Fruit fly (Drosophila melanogaster) whole organism, embryonic: ENCODE data around the gene CG44158.
A peak's percentile ranks its signal among the peaks of the same experiment; 100 is the strongest.

Experiments
- BtbVII ChIP-seq: fragments of 200-800 bp; sonication (Bioruptor generic); optimal IDR thresholded peaks from 3 replicates; lab custom pipeline; 2017; ENCODE audit warnings: missing biosample characterization, mild to moderate bottlenecking, missing genetic modification characterization
- CG11696 ChIP-seq: fragments of 200-800 bp; sonication (Bioruptor generic); IDR thresholded peaks from 2 replicates; pipeline ENCODE4 v1.3.6; 2022; ENCODE audit warnings: missing biosample characterization, missing genetic modification characterization
- CG12942 ChIP-seq: fragments of 200-800 bp; sonication (Bioruptor generic); optimal IDR thresholded peaks from 3 replicates; lab custom pipeline; 2016; ENCODE audit warnings: missing biosample characterization, missing genetic modification characterization
- CG13287 ChIP-seq: fragments of 200-800 bp; sonication (Bioruptor generic); IDR thresholded peaks from 2 replicates; pipeline ENCODE4 v1.3.6; 2022; ENCODE audit warnings: missing biosample characterization, missing genetic modification characterization; ENCODE audit not compliant: partially characterized antibody
- CG13424 ChIP-seq: fragments of 200-800 bp; sonication (Bioruptor generic); optimal IDR thresholded peaks from 2 replicates; lab custom pipeline; 2019; ENCODE audit warnings: missing biosample characterization, mild to moderate bottlenecking, missing genetic modification characterization, moderate library complexity
- CG14050 ChIP-seq: fragments of 200-800 bp; sonication (Bioruptor generic); IDR thresholded peaks from 3 replicates; pipeline ENCODE4 v1.3.6; 2022; ENCODE audit warnings: missing biosample characterization, missing genetic modification characterization
- CG14667 ChIP-seq: fragments of 200-800 bp; sonication (Bioruptor generic); IDR thresholded peaks from 2 replicates; pipeline ENCODE4 v1.3.6; 2022; ENCODE audit warnings: missing biosample characterization, missing genetic modification characterization
- CG1529 ChIP-seq: fragments of 200-800 bp; sonication (Bioruptor generic); optimal IDR thresholded peaks from 3 replicates; lab custom pipeline; 2018; ENCODE audit warnings: missing biosample characterization, missing genetic modification characterization
- CG15514 ChIP-seq: fragments of 200-800 bp; sonication (Bioruptor generic); optimal IDR thresholded peaks from 3 replicates; lab custom pipeline; 2017; ENCODE audit warnings: missing biosample characterization, missing genetic modification characterization, mild to moderate bottlenecking, moderate library complexity, missing genetic modification reagents
- CG1602 ChIP-seq: fragments of 200-800 bp; sonication (Bioruptor generic); optimal IDR thresholded peaks from 3 replicates; lab custom pipeline; 2016; ENCODE audit warnings: missing biosample characterization, missing genetic modification characterization
- CG17186 ChIP-seq: fragments of 200-800 bp; sonication (Bioruptor generic); optimal IDR thresholded peaks from 3 replicates; lab custom pipeline; 2017; ENCODE audit warnings: missing biosample characterization, missing genetic modification reagents, missing genetic modification characterization
- CG1832 ChIP-seq: fragments of 200-800 bp; sonication (Bioruptor generic); optimal IDR thresholded peaks from 2 replicates; lab custom pipeline; 2017; ENCODE audit warnings: missing biosample characterization, mild to moderate bottlenecking, missing genetic modification characterization, inconsistent platforms
- CG18619 ChIP-seq: fragments of 200-800 bp; sonication (Bioruptor generic); optimal IDR thresholded peaks from 3 replicates; lab custom pipeline; 2017; ENCODE audit warnings: missing biosample characterization, mild to moderate bottlenecking, missing genetic modification characterization
- CG31224 ChIP-seq: fragments of 200-800 bp; sonication (Bioruptor generic); IDR thresholded peaks from 2 replicates; pipeline ENCODE4 v1.3.6; 2022; ENCODE audit warnings: missing biosample characterization, missing genetic modification characterization
- CG4617 ChIP-seq: fragments of 200-800 bp; sonication (Bioruptor generic); optimal IDR thresholded peaks from 3 replicates; lab custom pipeline; 2016; ENCODE audit warnings: missing biosample characterization, missing genetic modification characterization, borderline replicate concordance
- CG5953 ChIP-seq: fragments of 200-800 bp; sonication (Bioruptor generic); IDR thresholded peaks from 2 replicates; pipeline ENCODE4 v1.3.6; 2022; ENCODE audit warnings: missing biosample characterization, missing genetic modification characterization
- CG6272 ChIP-seq: fragments of 200-800 bp; sonication (Bioruptor generic); IDR thresholded peaks from 2 replicates; pipeline ENCODE4 v1.3.6; 2022; ENCODE audit warnings: missing biosample characterization, missing genetic modification characterization
- CG7745 ChIP-seq: fragments of 200-800 bp; sonication (Bioruptor generic); optimal IDR thresholded peaks from 2 replicates; lab custom pipeline; 2018; ENCODE audit warnings: missing biosample characterization, mild to moderate bottlenecking, missing genetic modification characterization, moderate library complexity
- CG9727 ChIP-seq: fragments of 200-800 bp; sonication (Bioruptor generic); optimal IDR thresholded peaks from 3 replicates; lab custom pipeline; 2017; ENCODE audit warnings: missing biosample characterization, mild to moderate bottlenecking, missing genetic modification characterization
- Camta ChIP-seq: fragments of 200-800 bp; sonication (Bioruptor generic); optimal IDR thresholded peaks from 2 replicates; lab custom pipeline; 2016; ENCODE audit warnings: missing biosample characterization, missing genetic modification characterization
- Dll ChIP-seq: fragments of 200-800 bp; sonication (Bioruptor generic); IDR thresholded peaks from 4 replicates; pipeline ENCODE4 v1.3.6; 2022; ENCODE audit warnings: missing biosample characterization, missing genetic modification characterization; ENCODE audit not compliant: partially characterized antibody
- Dp ChIP-seq: fragments of 200-800 bp; sonication (Bioruptor generic); optimal IDR thresholded peaks from 2 replicates; lab custom pipeline; 2018; ENCODE audit warnings: missing biosample characterization, mild to moderate bottlenecking, missing genetic modification characterization, moderate library complexity
- Eip74EF ChIP-seq, 2 experiments: fragments of 200-800 bp in 1 of 2; fragments of >200 bp in 1 of 2; sonication (Bioruptor generic) in 1 of 2; optimal IDR thresholded peaks; 2 replicates each; lab custom pipeline; 2017 to 2019; ENCODE audit warnings: missing biosample characterization in 2 of 2, missing genetic modification characterization in 2 of 2, mild to moderate bottlenecking in 1 of 2, moderate library complexity in 1 of 2
- Hmx ChIP-seq: fragments of 200-800 bp; sonication (Bioruptor generic); optimal IDR thresholded peaks from 2 replicates; lab custom pipeline; 2016; ENCODE audit warnings: missing biosample characterization, missing genetic modification characterization
- MESR4 ChIP-seq: fragments of 200-800 bp; sonication (Bioruptor generic); optimal IDR thresholded peaks from 2 replicates; lab custom pipeline; 2018; ENCODE audit warnings: missing biosample characterization, mild to moderate bottlenecking, missing genetic modification characterization, moderate library complexity
- Optix ChIP-seq: fragments of 200-800 bp; sonication (Bioruptor generic); IDR thresholded peaks from 3 replicates; pipeline ENCODE4 v1.3.6; 2022; ENCODE audit warnings: missing biosample characterization, missing genetic modification characterization
- Taf1 ChIP-seq: fragments of 200-800 bp; sonication (Bioruptor generic); IDR thresholded peaks from 2 replicates; pipeline ENCODE4 v1.3.6; 2022; ENCODE audit warnings: missing biosample characterization, missing genetic modification characterization
- Usf ChIP-seq: fragments of 200-800 bp; sonication (Bioruptor generic); optimal IDR thresholded peaks from 2 replicates; lab custom pipeline; 2017; ENCODE audit warnings: missing genotype, missing biosample characterization, missing genetic modification characterization
- abd-A ChIP-seq: fragments of 200-800 bp; sonication (Bioruptor generic); optimal IDR thresholded peaks from 3 replicates; lab custom pipeline; 2019; ENCODE audit warnings: missing biosample characterization, mild to moderate bottlenecking, missing genetic modification characterization, moderate library complexity
- ase ChIP-seq: fragments of 200-800 bp; sonication (Bioruptor generic); IDR thresholded peaks from 3 replicates; pipeline ENCODE4 v1.3.6; 2022; ENCODE audit warnings: missing biosample characterization, missing genetic modification characterization
- ato ChIP-seq: fragments of 200-800 bp; sonication (Bioruptor generic); IDR thresholded peaks from 2 replicates; pipeline ENCODE4 v1.3.6; 2022; ENCODE audit warnings: missing biosample characterization, missing genetic modification characterization; ENCODE audit not compliant: partially characterized antibody
- bowl ChIP-seq: fragments of 200-800 bp; sonication (Bioruptor generic); IDR thresholded peaks from 2 replicates; pipeline ENCODE4 v1.3.6; 2022; ENCODE audit warnings: missing biosample characterization, missing genetic modification characterization
- dimm ChIP-seq: fragments of 200-800 bp; sonication (Bioruptor generic); IDR thresholded peaks from 2 replicates; pipeline ENCODE4 v1.3.6; 2022; ENCODE audit warnings: missing biosample characterization, missing genetic modification characterization
- fd64A ChIP-seq: fragments of 200-800 bp; sonication (Bioruptor generic); optimal IDR thresholded peaks from 3 replicates; lab custom pipeline; 2018; ENCODE audit warnings: missing biosample characterization, mild to moderate bottlenecking, missing genetic modification characterization
- grau ChIP-seq: fragments of 200-800 bp; optimal IDR thresholded peaks from 3 replicates; lab custom pipeline; 2019; ENCODE audit warnings: missing biosample characterization, mild to moderate bottlenecking, missing genetic modification characterization, moderate library complexity
- hb ChIP-seq: fragments of 200-800 bp; sonication (Bioruptor generic); IDR thresholded peaks from 3 replicates; pipeline ENCODE4 v1.3.6; 2022; ENCODE audit warnings: missing biosample characterization, missing genetic modification characterization; ENCODE audit not compliant: partially characterized antibody
- hbn ChIP-seq: fragments of 200-800 bp; sonication (Bioruptor generic); IDR thresholded peaks from 2 replicates; pipeline ENCODE4 v1.3.6; 2022; ENCODE audit warnings: missing biosample characterization, missing genetic modification characterization; ENCODE audit not compliant: partially characterized antibody
- kah ChIP-seq: fragments of 200-800 bp; sonication (Bioruptor generic); optimal IDR thresholded peaks from 2 replicates; lab custom pipeline; 2018; ENCODE audit warnings: missing biosample characterization, mild to moderate bottlenecking, missing genetic modification characterization
- lab ChIP-seq: fragments of 200-800 bp; sonication (Bioruptor generic); optimal IDR thresholded peaks from 3 replicates; lab custom pipeline; 2017; ENCODE audit warnings: missing biosample characterization, missing genetic modification characterization, mild to moderate bottlenecking, moderate library complexity, missing genetic modification reagents
- odd ChIP-seq: fragments of 200-800 bp; sonication (Bioruptor generic); optimal IDR thresholded peaks from 2 replicates; lab custom pipeline; 2017; ENCODE audit warnings: missing biosample characterization, mild to moderate bottlenecking, missing genetic modification characterization
- peb ChIP-seq: fragments of 200-800 bp; sonication (Bioruptor generic); IDR thresholded peaks from 2 replicates; pipeline ENCODE4 v1.3.6; 2022; ENCODE audit warnings: missing biosample characterization, missing genetic modification characterization
- ranshi ChIP-seq: fragments of 200-800 bp; sonication (Bioruptor generic); IDR thresholded peaks from 2 replicates; pipeline ENCODE4 v1.3.6; 2022; ENCODE audit warnings: missing biosample characterization, missing genetic modification characterization
- sd ChIP-seq: fragments of 200-800 bp; sonication (Bioruptor generic); optimal IDR thresholded peaks from 3 replicates; lab custom pipeline; 2018; ENCODE audit warnings: missing biosample characterization, mild to moderate bottlenecking, missing genetic modification characterization, moderate library complexity
- slou ChIP-seq: fragments of 200-800 bp; sonication (Bioruptor generic); optimal IDR thresholded peaks from 3 replicates; lab custom pipeline; 2016; ENCODE audit warnings: missing biosample characterization, missing genetic modification characterization
- ssp ChIP-seq: fragments of 200-800 bp; sonication (Bioruptor generic); IDR thresholded peaks from 2 replicates; pipeline ENCODE4 v1.3.6; 2022; ENCODE audit warnings: missing biosample characterization, missing genetic modification characterization
- stc ChIP-seq: fragments of 200-800 bp; sonication (Bioruptor generic); IDR thresholded peaks from 2 replicates; pipeline ENCODE4 v1.3.6; 2022; ENCODE audit warnings: missing biosample characterization, missing genetic modification characterization
- wdn ChIP-seq: fragments of 200-800 bp; sonication (Bioruptor generic); IDR thresholded peaks from 2 replicates; pipeline ENCODE4 v1.3.6; 2022; ENCODE audit warnings: missing biosample characterization, missing genetic modification characterization
- yki ChIP-seq: fragments of >200 bp; optimal IDR thresholded peaks from 3 replicates; lab custom pipeline; 2018
- zfh1 ChIP-seq: fragments of 200-800 bp; sonication (Bioruptor generic); IDR thresholded peaks from 3 replicates; pipeline ENCODE4 v1.3.6; 2022; ENCODE audit warnings: missing biosample characterization, missing genetic modification characterization

Gene CG44158

DNA sequence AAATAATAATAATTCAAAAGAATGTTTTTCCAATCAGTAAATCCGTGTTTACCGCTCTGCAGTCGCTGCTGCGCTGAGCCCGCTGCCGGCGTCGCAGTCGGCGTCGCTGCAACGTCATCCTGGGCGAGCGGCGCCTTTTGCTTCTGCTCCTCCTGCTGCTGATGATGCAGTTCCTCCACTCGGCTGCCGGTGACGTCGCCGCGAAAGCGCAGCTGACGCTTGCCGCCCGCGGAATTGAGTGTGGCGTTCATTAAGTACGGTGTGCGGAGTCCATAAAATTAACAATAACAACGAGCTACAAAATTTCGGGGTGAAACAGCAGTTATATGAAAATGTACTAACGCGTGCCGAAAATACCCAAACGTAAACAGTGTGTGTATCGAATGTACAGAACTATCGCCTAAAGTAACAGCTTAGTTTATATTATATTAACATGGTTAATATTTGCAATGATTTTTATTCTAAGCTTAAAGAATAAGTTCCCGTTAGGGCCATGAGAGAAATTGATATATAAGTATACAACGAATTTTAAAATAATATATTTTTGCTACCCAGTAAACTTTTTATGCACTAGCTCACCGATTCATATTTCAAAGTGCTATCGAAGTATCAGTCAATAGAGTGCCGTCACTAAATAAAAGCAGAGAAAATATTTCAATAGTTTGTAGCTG is 44.4 kb upstream of the CG44158 start, which contains the start of the genes CG7218 and Cbp20:
TSS of gene CG7218 (minus strand) at position 346 of the 671 bp plus-strand sequence.
TSS of gene Cbp20 (plus strand) at position 610 of the 671 bp plus-strand sequence.
- TF ChIP-seq hbn (peak; percentile 76), stc (GFP tag; lab: Robert Waterston, UW) (no peak), bowl (GFP tag; lab: Robert Waterston, UW) (no peak), Dll (GFP tag; lab: Robert Waterston, UW) (peak; percentile 96), Dp (peak; percentile 24), abd-A (tag; lab: Kevin White, UChicago) (peak; percentile 60), Taf1 (peak; percentile 61; the same call in 1 of the 2 replicates), fd64A (GFP tag; lab: Kevin White, UChicago) (no peak), grau (tag; lab: Kevin White, UChicago) (peak; percentile 71), wdn (GFP tag; lab: Robert Waterston, UW) (peak; percentile 64; the same call in 1 of the 2 replicates), peb (GFP tag; lab: Robert Waterston, UW) (peak; percentile 25; the same call in 1 of the 2 replicates), dimm (GFP tag; lab: Robert Waterston, UW) (peak; percentile 55; the same call in 1 of the 2 replicates), CG13287 (GFP tag; lab: Robert Waterston, UW) (peak; percentile 91), CG14667 (GFP tag; lab: Robert Waterston, UW) (peak; percentile 58; the same call in 1 of the 2 replicates), CG4617 (GFP tag; lab: Kevin White, UChicago) (peak; percentile 83), CG15514 (peak; percentile 81), CG1602 (GFP tag; lab: Kevin White, UChicago) (peak; percentile 87), zfh1 (GFP tag; lab: Robert Waterston, UW) (peak; percentile 74), ase (GFP tag; lab: Robert Waterston, UW) (peak; percentile 68; the same call in 1 of the 3 replicates), Hmx (no peak), Optix (no peak), ato (GFP tag; lab: Robert Waterston, UW) (peak; percentile 69), CG1529 (peak; percentile 18), sd (tag; lab: Kevin White, UChicago) (peak; percentile 65), CG17186 (GFP tag; lab: Kevin White, UChicago) (peak; percentile 22), CG9727 (peak; percentile 59), CG12942 (peak; percentile 57), yki (lab: Kevin White, UChicago) (no peak), odd (GFP tag; lab: Kevin White, UChicago) (no peak), CG1832 (no peak), lab (peak; percentile 82), CG6272 (GFP tag; lab: Robert Waterston, UW) (peak; percentile 66), CG18619 (GFP tag; lab: Kevin White, UChicago) (peak; percentile 50), BtbVII (GFP tag; lab: Kevin White, UChicago) (no peak), ssp (GFP tag; lab: Robert Waterston, UW) (peak; percentile 34; the same call in 1 of the 2 replicates), Camta (peak; percentile 52), CG14050 (GFP tag; lab: Robert Waterston, UW) (peak; percentile 54), CG5953 (GFP tag; lab: Robert Waterston, UW) (0 out of 2 replicates have a peak, but pooled peaks have one; percentile 23), CG7745 (tag; lab: Kevin White, UChicago) (no peak), kah (no peak), ranshi (GFP tag; lab: Robert Waterston, UW) (peak; percentile 78), CG31224 (GFP tag; lab: Robert Waterston, UW) (peak; percentile 65), Usf (GFP tag; lab: Kevin White, UChicago) (peak; percentile 18), CG13424 (tag; lab: Kevin White, UChicago) (peak; percentile 78), hb (GFP tag; lab: Robert Waterston, UW) (peak; percentile 76), slou (GFP tag; lab: Kevin White, UChicago) (peak; percentile 44), MESR4 (GFP tag; lab: Kevin White, UChicago) (peak; percentile 67), Eip74EF (GFP tag; optimal IDR thresholded peaks at IDR 0.05; lab: Kevin White, UChicago) (no peak), CG11696 (GFP tag; lab: Robert Waterston, UW) (no peak; the same call in 1 of the 2 replicates)
